Worm (Caenorhabditis elegans) whole organism, late embryonic: ENCODE data around the gene lbp-9.

Experiments
- ceh-22 ChIP-seq: sonication (generic microtip); optimal IDR thresholded peaks from 2 replicates; lab custom pipeline; 2017; ENCODE audit warnings: missing biosample characterization, missing genetic modification characterization
- dmd-4 ChIP-seq: sonication (generic microtip); optimal IDR thresholded peaks from 2 replicates; lab custom pipeline; 2016; ENCODE audit warnings: borderline replicate concordance, missing genetic modification characterization, missing compliant biosample characterization
- elt-2 ChIP-seq: sonication (generic microtip); optimal IDR thresholded peaks from 2 replicates; lab custom pipeline; 2016; ENCODE audit warnings: missing genetic modification reagents, missing genetic modification characterization, missing compliant biosample characterization
- fkh-10 ChIP-seq: fragments of 150-350 bp; optimal IDR thresholded peaks from 2 replicates; lab custom pipeline; 2014; ENCODE audit warnings: missing biosample characterization, missing genetic modification reagents, missing genetic modification characterization
- hlh-6 ChIP-seq: sonication (generic microtip); optimal IDR thresholded peaks from 2 replicates; lab custom pipeline; 2016; ENCODE audit warnings: missing genotype, missing genetic modification characterization, missing compliant biosample characterization
- nhr-11 ChIP-seq: fragments of 150-350 bp; optimal IDR thresholded peaks from 2 replicates; lab custom pipeline; 2014; ENCODE audit warnings: missing biosample characterization, missing genetic modification characterization
- sox-4 ChIP-seq: sonication (generic microtip); optimal IDR thresholded peaks from 2 replicates; lab custom pipeline; 2017; ENCODE audit warnings: mild to moderate bottlenecking, missing genetic modification characterization, inconsistent platforms, missing compliant biosample characterization

DNA sequence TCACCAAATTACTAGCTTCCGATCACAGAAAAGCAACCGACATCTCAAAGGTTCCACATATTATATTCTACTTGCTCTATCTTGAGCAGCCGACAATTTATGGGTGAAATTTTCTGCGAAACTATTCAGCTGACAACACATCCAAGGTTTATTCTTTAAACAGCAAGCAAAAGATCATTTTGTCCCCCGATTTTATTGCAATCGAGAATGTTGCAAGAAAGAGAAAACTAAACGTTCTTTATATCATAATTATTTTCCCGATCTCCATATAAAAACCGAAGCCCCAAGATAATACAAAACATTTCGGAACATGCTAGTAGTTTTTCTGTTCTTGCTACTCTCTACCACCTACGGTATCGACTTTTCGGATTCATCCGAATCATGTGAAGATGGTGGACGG, 27.5 kb downstream of the lbp-9 start, which contains the start of gene clec-207:
- no peak for TF ChIP-seq ceh-22
- TF ChIP-seq fkh-10 (GFP tag; lab: Kevin White, UChicago) = no peak
- TF ChIP-seq nhr-11 (tag; lab: Kevin White, UChicago) = no peak
- TF ChIP-seq hlh-6 (tag; lab: Kevin White, UChicago) = no peak
- no peak for TF ChIP-seq dmd-4
- TF ChIP-seq sox-4 = no peak
- TF ChIP-seq elt-2 (tag; lab: Kevin White, UChicago) = no peak
